Worm (Caenorhabditis elegans) whole organism, L2 larva: ENCODE measurements around the gene drap-1.

Experiments
- C34F6.9 ChIP-seq: fragments of 150-350 bp; optimal IDR thresholded peaks from 2 replicates; lab custom pipeline; 2014; ENCODE audit warnings: missing biosample characterization, missing genetic modification characterization
- F13H6.1 ChIP-seq: sonication (generic microtip); optimal IDR thresholded peaks from 2 replicates; lab custom pipeline; 2016; ENCODE audit warnings: missing genetic modification characterization, missing compliant biosample characterization
- R02D3.7 ChIP-seq: fragments of 150-350 bp; optimal IDR thresholded peaks from 2 replicates; lab custom pipeline; 2014; ENCODE audit warnings: missing biosample characterization, missing genetic modification characterization
- Y55F3AM.14 ChIP-seq: fragments of 200-800 bp; sonication (Bioruptor generic); optimal IDR thresholded peaks from 2 replicates; lab custom pipeline; 2018; ENCODE audit warnings: mild to moderate bottlenecking, missing genetic modification characterization, missing compliant biosample characterization
- ZK546.5 ChIP-seq: sonication (generic microtip); optimal IDR thresholded peaks from 2 replicates; lab custom pipeline; 2017; ENCODE audit warnings: missing biosample characterization, missing genetic modification characterization
- alr-1 ChIP-seq: fragments of 150-350 bp; optimal IDR thresholded peaks from 2 replicates; lab custom pipeline; 2014; ENCODE audit warnings: missing biosample characterization, missing genetic modification characterization
- aly-2 ChIP-seq: fragments of 150-350 bp; optimal IDR thresholded peaks from 2 replicates; lab custom pipeline; 2014; ENCODE audit warnings: missing biosample characterization, missing genetic modification characterization
- blmp-1 ChIP-seq: sonication (generic microtip); optimal IDR thresholded peaks from 2 replicates; lab custom pipeline; 2017; ENCODE audit warnings: missing genetic modification characterization, mild to moderate bottlenecking, missing compliant biosample characterization, antibody characterized with exemption, moderate library complexity; ENCODE audit not compliant: insufficient read depth
- ceh-16 ChIP-seq: fragments of 150-350 bp; optimal IDR thresholded peaks from 2 replicates; lab custom pipeline; 2014; ENCODE audit warnings: missing biosample characterization, missing genetic modification characterization
- ceh-82 ChIP-seq: fragments of 150-350 bp; optimal IDR thresholded peaks from 2 replicates; lab custom pipeline; 2014; ENCODE audit warnings: missing biosample characterization, missing genetic modification characterization
- crh-2 ChIP-seq: sonication (generic microtip); optimal IDR thresholded peaks from 2 replicates; lab custom pipeline; 2017; ENCODE audit warnings: missing biosample characterization, missing genetic modification characterization
- dmd-4 ChIP-seq: sonication (generic microtip); optimal IDR thresholded peaks from 2 replicates; lab custom pipeline; 2017; ENCODE audit warnings: missing biosample characterization, missing genetic modification characterization
- elt-1 ChIP-seq: fragments of 150-350 bp; optimal IDR thresholded peaks from 2 replicates; lab custom pipeline; 2014; ENCODE audit warnings: missing biosample characterization, missing genetic modification characterization
- lin-11 ChIP-seq: fragments of 150-350 bp; sonication (generic microtip); optimal IDR thresholded peaks from 2 replicates; lab custom pipeline; 2014; ENCODE audit warnings: missing biosample characterization, missing genetic modification characterization, inconsistent platforms, mixed read lengths
- lin-13 ChIP-seq: fragments of 150-350 bp; optimal IDR thresholded peaks from 2 replicates; lab custom pipeline; 2014; ENCODE audit warnings: missing biosample characterization, missing genetic modification reagents, missing genetic modification characterization
- lin-39 ChIP-seq: fragments of 150-350 bp; optimal IDR thresholded peaks from 2 replicates; lab custom pipeline; 2014; ENCODE audit warnings: missing biosample characterization, missing genetic modification reagents, missing genetic modification characterization
- lsy-2 ChIP-seq, 2 experiments: fragments of 150-350 bp in 1 of 2; sonication (generic microtip) in 1 of 2; optimal IDR thresholded peaks; 2 replicates each; lab custom pipeline; 2014 to 2017; ENCODE audit warnings: missing biosample characterization in 2 of 2, missing genetic modification characterization in 2 of 2
- mbf-1 ChIP-seq: sonication (generic microtip); optimal IDR thresholded peaks from 2 replicates; lab custom pipeline; 2017; ENCODE audit warnings: missing biosample characterization, missing genetic modification characterization
- mdl-1 ChIP-seq, 2 experiments: fragments of 150-350 bp in 1 of 2; sonication (generic microtip) in 1 of 2; optimal IDR thresholded peaks; 2 replicates each; lab custom pipeline; 2017; ENCODE audit warnings: missing biosample characterization in 2 of 2, missing genetic modification characterization in 2 of 2
- nhr-11 ChIP-seq: fragments of 150-350 bp; optimal IDR thresholded peaks from 2 replicates; lab custom pipeline; 2014; ENCODE audit warnings: missing biosample characterization, missing genetic modification characterization
- nhr-12 ChIP-seq: fragments of 150-350 bp; optimal IDR thresholded peaks from 2 replicates; lab custom pipeline; 2014; ENCODE audit warnings: missing biosample characterization, missing genetic modification characterization
- nhr-129 ChIP-seq: fragments of 150-350 bp; optimal IDR thresholded peaks from 2 replicates; lab custom pipeline; 2014; ENCODE audit warnings: missing biosample characterization, missing genetic modification characterization
- nhr-23 ChIP-seq: fragments of 150-350 bp; optimal IDR thresholded peaks from 2 replicates; lab custom pipeline; 2014; ENCODE audit warnings: missing biosample characterization, missing genetic modification reagents, missing genetic modification characterization
- nhr-237 ChIP-seq: fragments of 150-350 bp; optimal IDR thresholded peaks from 2 replicates; lab custom pipeline; 2014; ENCODE audit warnings: missing biosample characterization, missing genetic modification characterization
- nhr-25 ChIP-seq: fragments of 150-350 bp; sonication (generic microtip); optimal IDR thresholded peaks from 3 replicates; lab custom pipeline; 2014; ENCODE audit warnings: missing biosample characterization, missing genetic modification characterization
- nhr-6 ChIP-seq: fragments of 150-350 bp; optimal IDR thresholded peaks from 2 replicates; lab custom pipeline; 2014; ENCODE audit warnings: missing biosample characterization, missing genetic modification characterization
- peb-1 ChIP-seq: fragments of 150-350 bp; optimal IDR thresholded peaks from 2 replicates; lab custom pipeline; 2014; ENCODE audit warnings: missing biosample characterization, missing genetic modification characterization
- sem-4 ChIP-seq: fragments of 150-350 bp; optimal IDR thresholded peaks from 2 replicates; lab custom pipeline; 2014; ENCODE audit warnings: missing biosample characterization, missing genetic modification reagents, missing genetic modification characterization
- skn-1 ChIP-seq: sonication (generic microtip); optimal IDR thresholded peaks from 2 replicates; lab custom pipeline; 2017; ENCODE audit warnings: missing biosample characterization, missing genetic modification characterization
- sma-3 ChIP-seq: sonication (generic microtip); optimal IDR thresholded peaks from 2 replicates; lab custom pipeline; 2016; ENCODE audit warnings: missing genetic modification reagents, missing genetic modification characterization, missing compliant biosample characterization
- sma-9 ChIP-seq, 2 experiments: fragments of 150-350 bp in 1 of 2; sonication (generic microtip) in 1 of 2; optimal IDR thresholded peaks; 2 replicates each; lab custom pipeline; 2014 to 2016; ENCODE audit warnings: missing genetic modification characterization in 2 of 2, mild to moderate bottlenecking in 1 of 2, missing biosample characterization in 1 of 2, missing compliant biosample characterization in 1 of 2, missing genetic modification reagents in 1 of 2, moderate library complexity in 1 of 2
- snpc-4 ChIP-seq: fragments of 150-350 bp; optimal IDR thresholded peaks from 2 replicates; lab custom pipeline; 2014; ENCODE audit warnings: missing biosample characterization, missing genetic modification characterization
- unc-62 ChIP-seq: fragments of 150-350 bp; optimal IDR thresholded peaks from 2 replicates; lab custom pipeline; 2014; ENCODE audit warnings: missing biosample characterization, missing genetic modification reagents, missing genetic modification characterization
- zag-1 ChIP-seq: fragments of 150-350 bp; optimal IDR thresholded peaks from 2 replicates; lab custom pipeline; 2014; ENCODE audit warnings: missing biosample characterization, missing genetic modification characterization
- ztf-1 ChIP-seq: fragments of 200-800 bp; sonication (Bioruptor generic); conservative IDR thresholded peaks from 2 replicates; pipeline ENCODE4 v1.3.6; 2022; ENCODE audit warnings: missing genetic modification characterization, missing compliant biosample characterization
- ztf-11 ChIP-seq: sonication (generic microtip); optimal IDR thresholded peaks from 2 replicates; lab custom pipeline; 2017; ENCODE audit warnings: missing biosample characterization, missing genetic modification characterization
- ztf-4 ChIP-seq: fragments of 150-350 bp; optimal IDR thresholded peaks from 2 replicates; lab custom pipeline; 2014; ENCODE audit warnings: missing biosample characterization, missing genetic modification characterization

drap-1 gene

DNA sequence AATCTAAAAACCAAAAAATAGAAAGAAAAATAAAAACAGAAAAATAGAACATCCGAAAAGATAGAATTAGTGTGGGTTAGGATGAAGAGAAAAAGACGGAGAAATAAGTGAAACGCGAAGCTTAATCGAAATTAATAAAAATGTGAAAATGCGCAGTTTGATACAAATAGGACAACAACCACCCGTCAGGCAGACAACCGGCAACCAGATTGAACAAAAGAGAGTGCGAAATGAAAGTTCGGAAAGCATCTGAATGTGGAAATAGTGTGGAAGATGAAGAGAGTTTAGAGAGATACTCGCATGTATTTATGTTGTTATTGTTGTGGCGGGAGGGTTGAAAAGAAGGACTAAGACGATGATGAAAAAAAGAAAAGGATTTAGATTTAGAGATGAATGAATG lies 28.5 kb downstream of the drap-1 start:
- TF ChIP-seq Y55F3AM.14 (GFP tag; lab: Kevin White, UChicago): no peak
- TF ChIP-seq ztf-1 (GFP tag; lab: Robert Waterston, UW): no peak
- no peak for TF ChIP-seq ZK546.5 (tag; lab: Kevin White, UChicago)
- TF ChIP-seq nhr-12: no peak
- no peak for TF ChIP-seq alr-1 (tag; lab: Kevin White, UChicago)
- TF ChIP-seq aly-2: no peak
- TF ChIP-seq crh-2 (tag; lab: Kevin White, UChicago): no peak
- no peak for TF ChIP-seq mdl-1 (tag; optimal IDR thresholded peaks at IDR 0.05; lab: Kevin White, UChicago)
- TF ChIP-seq peb-1 (tag; lab: Kevin White, UChicago): no peak
- no peak for TF ChIP-seq snpc-4 (tag; lab: Kevin White, UChicago)
- no peak for TF ChIP-seq ceh-82 (tag; lab: Kevin White, UChicago)
- TF ChIP-seq skn-1 (tag; lab: Kevin White, UChicago): no peak
- no peak for TF ChIP-seq sma-9 (GFP tag; optimal IDR thresholded peaks at IDR 0.05; lab: Kevin White, UChicago)
- no peak for TF ChIP-seq sma-9 (tag; optimal IDR thresholded peaks at IDR 0.05; lab: Kevin White, UChicago)
- TF ChIP-seq R02D3.7 (tag; lab: Kevin White, UChicago): no peak
- TF ChIP-seq dmd-4 (tag; lab: Kevin White, UChicago): no peak
- TF ChIP-seq blmp-1 (tag; lab: Kevin White, UChicago): no peak
- TF ChIP-seq nhr-11 (tag; lab: Kevin White, UChicago): no peak
- no peak for TF ChIP-seq ztf-11
- no peak for TF ChIP-seq nhr-129 (tag; lab: Kevin White, UChicago)
- TF ChIP-seq sem-4 (tag; lab: Kevin White, UChicago): no peak
- TF ChIP-seq, all 48 proteins: peak for 0

- TF ChIP-seq nhr-237 (tag; lab: Kevin White, UChicago) (no peak), ztf-11 (no peak), ceh-16 (no peak), R02D3.7 (tag; lab: Kevin White, UChicago) (no peak), nhr-6 (no peak), unc-62 (GFP tag; lab: Kevin White, UChicago) (no peak), aly-2 (no peak), F13H6.1 (tag; lab: Kevin White, UChicago) (no peak), sma-3 (GFP tag; lab: Kevin White, UChicago) (no peak), nhr-23 (no peak), C34F6.9 (no peak), elt-1 (tag; lab: Kevin White, UChicago) (no peak), nhr-12 (no peak), crh-2 (tag; lab: Kevin White, UChicago) (no peak), lin-39 (no peak), nhr-25 (no peak), skn-1 (tag; lab: Kevin White, UChicago) (no peak), ceh-82 (tag; lab: Kevin White, UChicago) (no peak)
Measured at ce11 chrV:9763759-9764158, 33.9 kb downstream of the drap-1 start.

DNA sequence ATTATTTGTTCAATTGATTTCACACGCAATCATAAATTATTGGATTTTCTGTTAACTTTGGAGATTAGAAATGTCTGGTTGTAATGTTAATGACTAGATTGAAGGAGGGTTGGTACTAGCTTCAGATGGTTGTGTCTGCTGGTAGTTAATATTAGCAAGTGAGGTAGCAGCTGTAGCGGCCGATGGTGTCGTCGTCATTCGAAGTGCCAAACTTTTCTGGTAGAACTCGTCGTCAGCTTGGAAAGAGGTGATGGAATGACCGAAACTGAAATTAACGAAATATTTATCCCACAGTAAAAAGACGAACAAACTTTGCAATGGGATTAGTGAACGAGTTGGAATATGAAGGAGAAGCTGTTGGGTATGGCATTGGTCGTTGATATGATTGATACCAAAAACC lies 34.6 kb downstream of the drap-1 start:
- no peak for TF ChIP-seq Y55F3AM.14 (GFP tag; lab: Kevin White, UChicago)
- no peak for TF ChIP-seq elt-1 (tag; lab: Kevin White, UChicago)
- TF ChIP-seq lin-39: no peak
- no peak for TF ChIP-seq mbf-1 (tag; lab: Kevin White, UChicago)
- TF ChIP-seq R02D3.7 (tag; lab: Kevin White, UChicago): no peak
- TF ChIP-seq lin-11 (tag; lab: Kevin White, UChicago): no peak
- TF ChIP-seq ceh-16: no peak
- no peak for TF ChIP-seq alr-1 (tag; lab: Kevin White, UChicago)

DNA sequence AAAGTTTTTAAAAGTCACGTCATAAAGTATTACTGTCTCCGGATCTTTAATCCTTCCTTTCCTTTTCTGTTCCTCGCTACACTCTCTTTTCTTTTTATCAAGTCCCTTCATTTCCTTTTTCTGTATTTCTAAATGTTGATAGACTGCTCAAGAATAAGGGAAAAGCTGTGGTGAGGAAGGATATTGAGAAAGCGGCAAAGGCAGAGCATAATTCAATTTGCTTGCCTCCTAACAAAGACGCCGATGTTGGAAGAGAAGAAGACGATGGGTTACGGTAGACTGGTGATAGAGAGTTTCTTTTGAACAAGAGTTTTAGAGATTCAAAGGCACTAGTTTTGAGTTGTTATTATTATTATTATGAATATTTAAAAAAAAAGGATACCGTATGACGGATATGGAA lies 35.7 kb downstream of the drap-1 start:
- TF ChIP-seq ztf-4 (tag; lab: Kevin White, UChicago) (no peak), nhr-6 (peak; percentile 2), skn-1 (tag; lab: Kevin White, UChicago) (no peak), ZK546.5 (tag; lab: Kevin White, UChicago) (no peak), sma-9 (GFP tag; optimal IDR thresholded peaks at IDR 0.05; lab: Kevin White, UChicago) (peak; percentile 59), sma-9 (tag; optimal IDR thresholded peaks at IDR 0.05; lab: Kevin White, UChicago) (no peak), zag-1 (peak; percentile 0), sem-4 (tag; lab: Kevin White, UChicago) (peak; percentile 12), lin-13 (GFP tag; lab: Kevin White, UChicago) (no peak), lsy-2 (tag; optimal IDR thresholded peaks at IDR 0.05; lab: Kevin White, UChicago) (peak; percentile 20 to 81), ceh-16 (no peak), nhr-11 (tag; lab: Kevin White, UChicago) (no peak), C34F6.9 (peak; percentile 39)
